Worm (Caenorhabditis elegans): ENCODE measurements around the gene trip-4.

- TF ChIP-seq mep-1 (tag; optimal IDR thresholded peaks at IDR 0.05) (no peak), jun-1 (tag; optimal IDR thresholded peaks at IDR 0.05) (no peak), zip-4 (GFP tag; optimal IDR thresholded peaks at IDR 0.05) (no peak), nhr-76 (tag; optimal IDR thresholded peaks at IDR 0.05) (no peak), ceh-82 (tag; optimal IDR thresholded peaks at IDR 0.05) (no peak), isw-1 (GFP tag; IDR thresholded peaks at IDR 0.05) (no peak), irx-1 (tag; optimal IDR thresholded peaks at IDR 0.05) (no peak), snpc-4 (tag; optimal IDR thresholded peaks at IDR 0.05) (no peak), egl-27 (tag; optimal IDR thresholded peaks at IDR 0.05) (no peak), ama-1 (optimal IDR thresholded peaks at IDR 0.05) (no peak), zag-1 (tag; optimal IDR thresholded peaks at IDR 0.05) (no peak), elt-3 (tag; optimal IDR thresholded peaks at IDR 0.05) (no peak)
Observed at ce11 chrII:15008481-15009057, 30.6 kb upstream of the trip-4 start.

Data from whole organism, L1 larva.